Worm (Caenorhabditis elegans) whole organism, L4 larva: ENCODE results near the gene Y42G9A.3.

Experiments used
- R02D3.7 ChIP-seq: fragments of 150-350 bp; sonication (generic microtip); optimal IDR thresholded peaks from 3 replicates; lab custom pipeline; 2014; ENCODE audit warnings: missing biosample characterization, missing genetic modification characterization
- ZK546.5 ChIP-seq, 2 experiments: sonication (generic microtip); optimal IDR thresholded peaks; 2 replicates each; lab custom pipeline; 2017; ENCODE audit warnings: missing biosample characterization in 2 of 2, missing genetic modification characterization in 2 of 2
- ama-1 ChIP-seq: fragments of 150-350 bp; optimal IDR thresholded peaks from 2 replicates; lab custom pipeline; 2014; ENCODE audit warnings: inconsistent platforms, mixed read lengths
- ces-1 ChIP-seq: fragments of 150-350 bp; sonication (generic microtip); optimal IDR thresholded peaks from 4 replicates; lab custom pipeline; 2014; ENCODE audit warnings: missing biosample characterization, missing genetic modification reagents, missing genetic modification characterization
- daf-16 ChIP-seq, 3 experiments: sonication (generic microtip); optimal IDR thresholded peaks; 2 replicates each; lab custom pipeline; 2016 to 2017; ENCODE audit warnings: missing genetic modification characterization in 3 of 3, missing genetic modification reagents in 3 of 3, mild to moderate bottlenecking in 2 of 3, missing compliant biosample characterization in 2 of 3, missing biosample characterization in 1 of 3, moderate library complexity in 1 of 3
- dmd-8 ChIP-seq: fragments of 200-800 bp; sonication (Bioruptor generic); IDR thresholded peaks from 2 replicates; pipeline ENCODE4 v1.3.6; 2022; ENCODE audit warnings: missing genetic modification characterization, missing compliant biosample characterization
- egl-27 ChIP-seq: sonication (generic microtip); optimal IDR thresholded peaks from 3 replicates; lab custom pipeline; 2017; ENCODE audit warnings: missing biosample characterization, missing genetic modification reagents, missing genetic modification characterization
- fos-1 ChIP-seq: fragments of 150-350 bp; optimal IDR thresholded peaks from 2 replicates; lab custom pipeline; 2014; ENCODE audit warnings: missing biosample characterization, missing genetic modification characterization
- gei-8 ChIP-seq: fragments of 200-800 bp; sonication (Bioruptor generic); optimal IDR thresholded peaks from 2 replicates; lab custom pipeline; 2018; ENCODE audit warnings: mild to moderate bottlenecking, missing genetic modification characterization, missing compliant biosample characterization
- jun-1 ChIP-seq: fragments of 150-350 bp; optimal IDR thresholded peaks from 2 replicates; lab custom pipeline; 2014; ENCODE audit warnings: missing biosample characterization, missing genetic modification reagents, missing genetic modification characterization
- mdl-1 ChIP-seq, 2 experiments: fragments of 150-350 bp in 1 of 2; sonication (generic microtip) in 1 of 2; optimal IDR thresholded peaks; 2 replicates each; lab custom pipeline; 2014 to 2017; ENCODE audit warnings: missing biosample characterization in 2 of 2, missing genetic modification characterization in 2 of 2
- nhr-102 ChIP-seq: sonication (generic microtip); optimal IDR thresholded peaks from 2 replicates; lab custom pipeline; 2016; ENCODE audit warnings: mild to moderate bottlenecking, missing genetic modification characterization, moderate library complexity, missing compliant biosample characterization
- nhr-25 ChIP-seq: sonication (generic microtip); optimal IDR thresholded peaks from 2 replicates; lab custom pipeline; 2017; ENCODE audit warnings: missing genetic modification characterization, mild to moderate bottlenecking, missing compliant biosample characterization, antibody characterized with exemption, moderate library complexity, borderline replicate concordance; ENCODE audit not compliant: insufficient read depth
- pha-4 ChIP-seq, 2 experiments: fragments of 150-350 bp in 1 of 2; fragments of 200-800 bp in 1 of 2; sonication (Bioruptor generic) in 1 of 2; IDR thresholded peaks in 1 of 2; optimal IDR thresholded peaks in 1 of 2; 2 replicates each; pipeline versions ENCODE4 v1.3.6 to Lab custom; 2014 to 2022; ENCODE audit warnings: missing genetic modification characterization in 2 of 2, missing genetic modification reagents in 2 of 2, missing biosample characterization in 1 of 2, missing compliant biosample characterization in 1 of 2

DNA sequence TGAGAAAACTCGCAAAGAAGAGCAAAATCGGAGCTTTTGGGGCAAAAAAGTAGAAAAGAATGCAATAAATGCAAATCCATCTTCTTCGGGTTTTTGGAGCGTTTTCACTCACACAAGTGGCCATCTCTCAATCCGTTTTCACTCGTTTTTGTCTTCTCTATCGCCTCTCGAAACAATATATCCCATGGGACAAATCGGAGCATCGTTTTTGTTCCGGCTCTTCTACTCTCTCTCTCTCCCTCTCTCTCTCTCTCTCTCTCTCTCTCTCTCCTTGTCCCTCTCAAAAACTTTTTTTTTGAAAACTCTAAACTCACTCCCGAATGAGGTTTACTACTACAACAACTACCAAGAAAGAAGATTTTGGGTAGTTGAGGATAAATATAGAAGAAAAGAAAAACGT lies 4.5 kb upstream of the Y42G9A.3 start:
- TF ChIP-seq daf-16 (GFP tag; optimal IDR thresholded peaks at IDR 0.05; lab: Kevin White, UChicago) = no peak
- TF ChIP-seq daf-16 (tag; optimal IDR thresholded peaks at IDR 0.05; lab: Kevin White, UChicago) = no peak
- TF ChIP-seq fos-1 (tag; lab: Kevin White, UChicago) = no peak
- TF ChIP-seq R02D3.7 (tag; lab: Kevin White, UChicago) = no peak
- no peak for TF ChIP-seq egl-27
- no peak for TF ChIP-seq jun-1 (tag; lab: Kevin White, UChicago)
- TF ChIP-seq gei-8 (GFP tag; lab: Kevin White, UChicago) = no peak
- no peak for TF ChIP-seq ces-1 (GFP tag; lab: Kevin White, UChicago)
- TF ChIP-seq nhr-25 = no peak
- no peak for TF ChIP-seq ZK546.5 (tag; optimal IDR thresholded peaks at IDR 0.05; lab: Kevin White, UChicago)
- TF ChIP-seq dmd-8 = no peak
- no peak for TF ChIP-seq ama-1 (lab: Kevin White, UChicago)
- 0 out of 2 replicates have a peak, but pooled peaks have one; percentile 10 for TF ChIP-seq pha-4 (GFP tag; IDR thresholded peaks at IDR 0.05; lab: Robert Waterston, UW)
- TF ChIP-seq pha-4 (tag; optimal IDR thresholded peaks at IDR 0.05; lab: Kevin White, UChicago) = no peak
- TF ChIP-seq nhr-102 (tag; lab: Kevin White, UChicago) = no peak
- no peak for TF ChIP-seq mdl-1 (tag; optimal IDR thresholded peaks at IDR 0.05; lab: Kevin White, UChicago)
